Worm (Caenorhabditis elegans) whole organism, young adult: ENCODE measurements around the gene srh-79.

Source experiments
- B0261.1 ChIP-seq: sonication (generic microtip); optimal IDR thresholded peaks from 2 replicates; lab custom pipeline; 2016; ENCODE audit warnings: mild to moderate bottlenecking, missing genetic modification characterization, moderate library complexity, missing compliant biosample characterization
- C17E4.6 ChIP-seq: fragments of 200-800 bp; sonication (Bioruptor generic); IDR thresholded peaks from 2 replicates; pipeline ENCODE4 v1.3.6; 2022; ENCODE audit warnings: missing genetic modification reagents, missing genetic modification characterization, missing compliant biosample characterization
- F23B12.7 ChIP-seq: sonication (generic microtip); optimal IDR thresholded peaks from 2 replicates; lab custom pipeline; 2017; ENCODE audit warnings: missing genetic modification characterization, mild to moderate bottlenecking, missing compliant biosample characterization, antibody characterized with exemption, moderate library complexity; ENCODE audit not compliant: insufficient read depth
- F33H1.4 ChIP-seq: fragments of 200-800 bp; sonication (Bioruptor generic); IDR thresholded peaks from 2 replicates; pipeline ENCODE4 v1.3.6; 2022; ENCODE audit warnings: missing genetic modification reagents, missing genetic modification characterization, missing compliant biosample characterization
- F39B2.1 ChIP-seq: fragments of 200-800 bp; sonication (Bioruptor generic); IDR thresholded peaks from 2 replicates; pipeline ENCODE4 v1.3.6; 2022; ENCODE audit warnings: missing genetic modification reagents, missing genetic modification characterization, missing compliant biosample characterization
- F57A8.1 ChIP-seq: fragments of 200-800 bp; sonication (Bioruptor generic); optimal IDR thresholded peaks from 2 replicates; lab custom pipeline; 2018; ENCODE audit warnings: mild to moderate bottlenecking, missing genetic modification characterization, moderate library complexity, missing compliant biosample characterization
- F57C9.4 ChIP-seq: sonication (generic microtip); optimal IDR thresholded peaks from 2 replicates; lab custom pipeline; 2017; ENCODE audit warnings: mild to moderate bottlenecking, missing genetic modification characterization, missing compliant biosample characterization
- K11D2.4 ChIP-seq: fragments of 200-800 bp; sonication (Bioruptor generic); IDR thresholded peaks from 2 replicates; pipeline ENCODE4 v1.3.6; 2022; ENCODE audit warnings: missing genetic modification reagents, missing genetic modification characterization, missing compliant biosample characterization
- T07F8.4 ChIP-seq: sonication (generic microtip); optimal IDR thresholded peaks from 2 replicates; lab custom pipeline; 2016; ENCODE audit warnings: mild to moderate bottlenecking, missing genetic modification characterization, moderate library complexity, missing compliant biosample characterization
- Y53G8AR.9 ChIP-seq: fragments of 200-800 bp; sonication (Bioruptor generic); conservative IDR thresholded peaks from 2 replicates; pipeline ENCODE4 v1.3.6; 2022; ENCODE audit warnings: missing genetic modification reagents, missing genetic modification characterization, missing compliant biosample characterization
- akir-1 ChIP-seq: fragments of 200-800 bp; sonication (Bioruptor generic); optimal IDR thresholded peaks from 2 replicates; lab custom pipeline; 2018; ENCODE audit warnings: mild to moderate bottlenecking, missing genetic modification characterization, moderate library complexity, missing compliant biosample characterization
- aptf-3 ChIP-seq: fragments of 200-800 bp; sonication (Bioruptor generic); IDR thresholded peaks from 2 replicates; pipeline ENCODE4 v1.3.6; 2022; ENCODE audit warnings: missing genetic modification characterization, missing compliant biosample characterization
- bed-1 ChIP-seq: fragments of 200-800 bp; sonication (Bioruptor generic); IDR thresholded peaks from 2 replicates; pipeline ENCODE4 v1.3.6; 2022; ENCODE audit warnings: missing genetic modification reagents, missing genetic modification characterization, missing compliant biosample characterization
- cebp-2 ChIP-seq: fragments of 200-800 bp; sonication (Bioruptor generic); IDR thresholded peaks from 2 replicates; pipeline ENCODE4 v1.3.6; 2022; ENCODE audit warnings: missing genetic modification characterization, missing compliant biosample characterization
- ceh-100 ChIP-seq: fragments of 200-800 bp; sonication (Bioruptor generic); IDR thresholded peaks from 2 replicates; pipeline ENCODE4 v1.3.6; 2022; ENCODE audit warnings: missing genetic modification reagents, missing genetic modification characterization, missing compliant biosample characterization
- ceh-27 ChIP-seq: fragments of 200-800 bp; sonication (Bioruptor generic); optimal IDR thresholded peaks from 2 replicates; lab custom pipeline; 2018; ENCODE audit warnings: mild to moderate bottlenecking, missing genetic modification characterization, moderate library complexity, missing compliant biosample characterization
- chd-7 ChIP-seq: sonication (generic microtip); optimal IDR thresholded peaks from 2 replicates; lab custom pipeline; 2016; ENCODE audit warnings: mild to moderate bottlenecking, missing genetic modification characterization, moderate library complexity, missing compliant biosample characterization
- die-1 ChIP-seq: sonication (generic microtip); optimal IDR thresholded peaks from 2 replicates; lab custom pipeline; 2016; ENCODE audit warnings: missing genotype, mild to moderate bottlenecking, missing genetic modification characterization, missing compliant biosample characterization
- dox-1 ChIP-seq: fragments of 200-800 bp; sonication (Bioruptor generic); IDR thresholded peaks from 2 replicates; pipeline ENCODE4 v1.3.6; 2022; ENCODE audit warnings: missing genetic modification reagents, missing genetic modification characterization, missing compliant biosample characterization
- efl-1 ChIP-seq: fragments of 150-350 bp; optimal IDR thresholded peaks from 2 replicates; lab custom pipeline; 2014; ENCODE audit warnings: missing biosample characterization, missing genetic modification reagents, missing genetic modification characterization
- egl-18 ChIP-seq: fragments of 200-800 bp; sonication (Bioruptor generic); IDR thresholded peaks from 2 replicates; pipeline ENCODE4 v1.3.6; 2022; ENCODE audit warnings: missing genetic modification reagents, missing genetic modification characterization, missing compliant biosample characterization
- egl-44 ChIP-seq: fragments of 200-800 bp; sonication (Bioruptor generic); IDR thresholded peaks from 2 replicates; pipeline ENCODE4 v1.3.6; 2022; ENCODE audit warnings: missing genetic modification reagents, missing genetic modification characterization, missing compliant biosample characterization
- ets-4 ChIP-seq: fragments of 200-800 bp; sonication (Bioruptor generic); optimal IDR thresholded peaks from 2 replicates; lab custom pipeline; 2018; ENCODE audit warnings: mild to moderate bottlenecking, missing genetic modification characterization, missing compliant biosample characterization
- hrde-1 ChIP-seq: sonication (generic microtip); optimal IDR thresholded peaks from 2 replicates; lab custom pipeline; 2016; ENCODE audit warnings: missing genetic modification characterization, mild to moderate bottlenecking, missing compliant biosample characterization, moderate library complexity, missing genotype, missing genetic modification reagents, borderline replicate concordance
- hsf-1 ChIP-seq: fragments of 200-800 bp; sonication (Bioruptor generic); IDR thresholded peaks from 2 replicates; pipeline ENCODE4 v1.3.6; 2022; ENCODE audit warnings: missing genetic modification reagents, missing genetic modification characterization, missing compliant biosample characterization
- mcd-1 ChIP-seq: fragments of 200-800 bp; sonication (Bioruptor generic); IDR thresholded peaks from 2 replicates; pipeline ENCODE4 v1.3.6; 2022; ENCODE audit warnings: missing genetic modification reagents, missing genetic modification characterization, missing compliant biosample characterization
- nfya-1 ChIP-seq: sonication (generic microtip); optimal IDR thresholded peaks from 2 replicates; lab custom pipeline; 2017; ENCODE audit warnings: antibody characterized with exemption, missing compliant biosample characterization, missing genetic modification characterization, borderline replicate concordance; ENCODE audit not compliant: insufficient read depth
- nfya-2 ChIP-seq: fragments of 200-800 bp; sonication (Bioruptor generic); IDR thresholded peaks from 2 replicates; pipeline ENCODE4 v1.3.6; 2022; ENCODE audit warnings: missing genetic modification reagents, missing genetic modification characterization, missing compliant biosample characterization
- nhr-179 ChIP-seq: sonication (generic microtip); optimal IDR thresholded peaks from 2 replicates; lab custom pipeline; 2016; ENCODE audit warnings: mild to moderate bottlenecking, missing genetic modification characterization, missing compliant biosample characterization
- nhr-27 ChIP-seq: fragments of 200-800 bp; sonication (Bioruptor generic); optimal IDR thresholded peaks from 2 replicates; lab custom pipeline; 2018; ENCODE audit warnings: mild to moderate bottlenecking, missing genetic modification characterization, moderate library complexity, missing compliant biosample characterization
- snpc-1.1 ChIP-seq: sonication (generic microtip); optimal IDR thresholded peaks from 2 replicates; lab custom pipeline; 2017; ENCODE audit warnings: missing genetic modification characterization, mild to moderate bottlenecking, missing compliant biosample characterization, antibody characterized with exemption, moderate library complexity, missing genotype, missing genetic modification reagents; ENCODE audit not compliant: insufficient read depth
- snpc-1.3 ChIP-seq: sonication (generic microtip); optimal IDR thresholded peaks from 2 replicates; lab custom pipeline; 2017; ENCODE audit warnings: missing genetic modification characterization, mild to moderate bottlenecking, missing compliant biosample characterization, antibody characterized with exemption, moderate library complexity, missing genotype, missing genetic modification reagents; ENCODE audit not compliant: insufficient read depth
- snpc-3.4 ChIP-seq: sonication (generic microtip); optimal IDR thresholded peaks from 2 replicates; lab custom pipeline; 2017; ENCODE audit warnings: missing genetic modification characterization, mild to moderate bottlenecking, missing compliant biosample characterization, antibody characterized with exemption, moderate library complexity, missing genotype, missing genetic modification reagents
- xnd-1 ChIP-seq: sonication (generic microtip); optimal IDR thresholded peaks from 2 replicates; lab custom pipeline; 2016; ENCODE audit warnings: missing genotype, missing genetic modification reagents, missing genetic modification characterization, missing compliant biosample characterization
- zim-3 ChIP-seq: sonication (generic microtip); optimal IDR thresholded peaks from 2 replicates; lab custom pipeline; 2017; ENCODE audit warnings: mild to moderate bottlenecking, missing genetic modification characterization, moderate library complexity, missing compliant biosample characterization
- ztf-22 ChIP-seq: fragments of 200-800 bp; sonication (Bioruptor generic); optimal IDR thresholded peaks from 2 replicates; lab custom pipeline; 2018; ENCODE audit warnings: mild to moderate bottlenecking, missing genetic modification characterization, moderate library complexity, missing compliant biosample characterization
- ztf-6 ChIP-seq: fragments of 200-800 bp; sonication (Bioruptor generic); IDR thresholded peaks from 2 replicates; pipeline ENCODE4 v1.3.6; 2022; ENCODE audit warnings: missing genetic modification reagents, missing genetic modification characterization, missing compliant biosample characterization

The srh-79 gene

DNA sequence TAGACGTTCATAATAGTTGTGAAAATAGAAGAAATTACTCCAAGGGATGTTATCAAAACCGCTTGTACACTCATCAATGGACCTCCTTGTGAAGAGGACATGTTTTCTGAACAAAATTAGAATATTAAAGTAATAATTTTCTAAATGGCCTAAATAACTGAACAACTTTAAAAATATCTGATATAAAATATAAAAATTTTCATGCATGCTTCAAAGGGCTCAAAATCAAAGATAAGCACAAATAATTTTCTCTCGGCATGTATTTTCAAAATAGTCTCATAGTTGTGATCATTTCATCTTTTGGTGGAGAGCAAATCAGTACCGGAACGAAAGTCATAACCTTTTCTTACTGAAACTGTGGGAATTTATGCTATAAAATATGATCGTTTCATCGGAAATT lies 12.5 kb upstream of the srh-79 start, which contains the start of gene srbc-8:
TSS of gene srbc-8 (minus strand) at position 101 of the 400 bp plus-strand sequence.
- TF ChIP-seq F33H1.4 (GFP tag; lab: Robert Waterston, UW) (no peak), B0261.1 (tag; lab: Kevin White, UChicago) (no peak), aptf-3 (GFP tag; lab: Robert Waterston, UW) (no peak), F57A8.1 (GFP tag; lab: Kevin White, UChicago) (no peak), ets-4 (GFP tag; lab: Kevin White, UChicago) (no peak), nhr-27 (no peak), hsf-1 (GFP tag; lab: Robert Waterston, UW) (no peak), snpc-1.1 (no peak), cebp-2 (no peak), hrde-1 (tag; lab: Kevin White, UChicago) (no peak), mcd-1 (GFP tag; lab: Robert Waterston, UW) (no peak), F57C9.4 (no peak), ceh-27 (GFP tag; lab: Kevin White, UChicago) (no peak)
- TF ChIP-seq, all 124 proteins: peak for 0

DNA sequence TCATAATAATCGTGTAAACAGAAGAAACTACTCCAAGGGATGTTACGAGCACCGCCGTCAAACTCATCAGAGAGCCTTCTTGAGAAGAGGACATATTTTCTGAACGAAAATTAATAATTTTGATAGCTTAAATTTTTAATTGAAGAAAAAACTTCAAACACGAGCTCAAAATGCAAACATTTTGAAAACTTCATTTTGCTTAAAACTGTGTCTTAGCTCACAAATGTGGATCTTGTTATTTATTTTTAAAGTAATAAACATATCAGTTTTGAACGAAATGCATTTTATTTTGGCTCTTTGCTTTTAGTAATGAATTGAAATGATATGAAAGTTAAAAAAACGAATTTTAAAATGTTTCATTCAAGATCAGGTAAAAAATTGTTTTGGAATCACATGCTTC lies 10.0 kb upstream of the srh-79 start, which contains the start of gene srbc-7:
TSS of gene srbc-7 (minus strand) at position 101 of the 400 bp plus-strand sequence.
- TF ChIP-seq egl-18 (GFP tag; lab: Robert Waterston, UW): no peak
- TF ChIP-seq efl-1 (GFP tag; lab: Kevin White, UChicago): no peak
- TF ChIP-seq zim-3 (tag; lab: Kevin White, UChicago): no peak
- TF ChIP-seq dox-1 (GFP tag; lab: Robert Waterston, UW): no peak
- no peak for TF ChIP-seq ztf-22 (GFP tag; lab: Kevin White, UChicago)
- no peak for TF ChIP-seq akir-1 (GFP tag; lab: Kevin White, UChicago)
- TF ChIP-seq die-1 (tag; lab: Kevin White, UChicago): no peak
- no peak for TF ChIP-seq F23B12.7 (tag; lab: Kevin White, UChicago)
- no peak for TF ChIP-seq C17E4.6 (GFP tag; lab: Robert Waterston, UW)
- TF ChIP-seq F39B2.1: no peak
- no peak for TF ChIP-seq snpc-3.4
- TF ChIP-seq chd-7: no peak
- TF ChIP-seq mcd-1 (GFP tag; lab: Robert Waterston, UW): no peak
- TF ChIP-seq Y53G8AR.9 (GFP tag; lab: Robert Waterston, UW): no peak
- TF ChIP-seq nfya-2: no peak
- no peak for TF ChIP-seq nhr-179 (tag; lab: Kevin White, UChicago)
- TF ChIP-seq ztf-6 (GFP tag; lab: Robert Waterston, UW): no peak
- TF ChIP-seq nfya-1 (tag; lab: Kevin White, UChicago): no peak
- no peak for TF ChIP-seq ceh-27 (GFP tag; lab: Kevin White, UChicago)
- no peak for TF ChIP-seq T07F8.4

DNA sequence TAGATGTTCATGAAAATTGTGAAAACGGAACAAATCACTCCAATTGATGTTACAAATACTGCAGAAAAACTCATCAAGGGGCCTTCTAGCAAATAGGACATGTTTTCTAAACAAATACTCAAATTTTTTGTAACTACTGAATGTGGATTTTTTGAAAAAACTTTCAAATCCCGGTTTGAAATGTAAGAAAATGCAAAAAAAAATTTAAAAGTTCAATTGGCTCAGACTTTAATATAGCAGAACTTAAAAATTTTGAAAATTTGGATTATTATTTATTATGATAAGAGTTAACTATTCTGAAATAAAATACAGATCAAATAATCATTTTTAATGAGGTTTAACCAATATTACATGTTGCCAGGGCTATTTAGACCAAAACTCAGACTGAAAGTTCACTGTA lies 7.2 kb upstream of the srh-79 start, which contains the start of gene srbc-9:
TSS of gene srbc-9 (minus strand) at position 101 of the 400 bp plus-strand sequence.
- TF ChIP-seq nhr-27 (no peak), xnd-1 (no peak), ceh-100 (GFP tag; lab: Robert Waterston, UW) (no peak), dox-1 (GFP tag; lab: Robert Waterston, UW) (no peak), egl-44 (GFP tag; lab: Robert Waterston, UW) (no peak), bed-1 (GFP tag; lab: Robert Waterston, UW) (no peak), snpc-1.3 (tag; lab: Kevin White, UChicago) (no peak), ztf-6 (GFP tag; lab: Robert Waterston, UW) (no peak), nfya-1 (tag; lab: Kevin White, UChicago) (no peak), K11D2.4 (no peak)
